Worm (Caenorhabditis elegans): Measurements from ENCODE around the gene pkhm-2.
A peak's percentile ranks its signal among the peaks of the same experiment; 100 is the strongest.

The pkhm-2 gene

DNA sequence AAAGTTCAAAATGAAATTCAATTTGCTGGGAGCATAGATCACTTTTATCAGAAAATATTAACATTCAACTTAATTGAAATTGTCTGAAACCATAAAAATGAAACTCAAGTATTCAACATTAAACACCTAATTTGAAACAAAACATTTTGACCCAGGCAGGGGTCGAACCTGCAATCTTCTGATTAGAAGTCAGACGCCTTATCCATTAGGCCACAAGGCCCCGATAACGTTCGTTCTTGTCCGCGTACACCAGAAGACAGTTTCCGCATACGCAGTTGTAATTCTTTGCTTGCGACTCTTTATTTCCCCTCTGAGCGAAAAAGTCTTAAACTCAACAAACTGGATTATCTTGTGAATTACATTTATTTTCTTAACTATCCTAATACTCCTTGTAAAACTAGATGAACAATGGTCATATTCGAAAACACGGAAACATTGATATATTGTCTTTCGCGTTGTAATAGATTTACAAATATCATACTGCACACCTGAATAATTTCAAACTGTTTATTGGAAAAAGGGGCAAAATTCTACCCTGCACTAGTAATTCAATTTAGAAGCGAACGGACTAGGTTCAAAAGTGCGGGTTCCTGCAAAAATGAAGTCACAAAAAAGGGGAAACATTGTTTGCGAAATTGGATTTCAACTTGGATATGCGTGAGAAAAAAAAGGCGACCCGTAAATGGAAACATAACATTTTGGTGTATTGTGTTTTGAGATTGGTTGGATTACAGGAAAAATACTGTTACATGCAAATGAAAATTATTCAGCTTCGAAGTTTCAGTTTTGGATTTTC is 34.7 kb downstream of the pkhm-2 start:
- TF ChIP-seq unc-62 (GFP tag; optimal IDR thresholded peaks at IDR 0.05) (no peak), sea-2 (GFP tag; optimal IDR thresholded peaks at IDR 0.05) (no peak), tbx-2 (tag; optimal IDR thresholded peaks at IDR 0.05) (no peak), nhr-77 (tag; optimal IDR thresholded peaks at IDR 0.05) (no peak), nfya-1 (tag; optimal IDR thresholded peaks at IDR 0.05; ENCODE audit: insufficient read depth) (peak; percentile 6), ama-1 (optimal IDR thresholded peaks at IDR 0.05) (no peak), pqm-1 (tag; optimal IDR thresholded peaks at IDR 0.05) (peak; percentile 6), nhr-43 (tag; optimal IDR thresholded peaks at IDR 0.05; ENCODE audit: poor library complexity, severe bottlenecking) (peak; percentile 63), zag-1 (tag; optimal IDR thresholded peaks at IDR 0.05) (no peak), jun-1 (tag; optimal IDR thresholded peaks at IDR 0.05) (no peak), nhr-23 (tag; optimal IDR thresholded peaks at IDR 0.05) (no peak), fos-1 (tag; optimal IDR thresholded peaks at IDR 0.05) (no peak), mml-1 (tag; optimal IDR thresholded peaks at IDR 0.05) (no peak), hmg-11 (tag; optimal IDR thresholded peaks at IDR 0.05) (no peak)

DNA sequence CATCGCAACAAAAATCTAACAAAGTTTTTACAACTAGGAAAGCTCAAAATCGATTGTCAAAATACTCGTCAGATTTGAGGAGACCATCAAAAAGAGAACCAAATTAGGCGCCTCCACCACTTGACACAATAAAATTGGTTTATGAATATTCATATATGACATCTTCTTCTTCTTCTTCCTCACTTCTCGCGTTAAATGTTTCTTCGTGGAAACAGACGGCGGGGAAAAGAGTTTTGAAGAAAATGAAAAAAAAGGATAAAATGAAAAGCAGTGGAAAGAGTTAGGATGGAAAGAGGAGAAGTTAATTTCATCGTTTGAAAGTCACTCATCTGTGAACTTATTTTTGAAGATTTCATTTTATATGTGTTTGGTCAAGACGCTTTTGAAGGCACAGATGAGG is 46.3 kb downstream of the pkhm-2 start:
- no peak for TF ChIP-seq nhr-11 (tag; optimal IDR thresholded peaks at IDR 0.05)
- no peak for TF ChIP-seq nhr-67 (tag; optimal IDR thresholded peaks at IDR 0.05)
- TF ChIP-seq lin-39 (tag; optimal IDR thresholded peaks at IDR 0.05) = no peak

DNA sequence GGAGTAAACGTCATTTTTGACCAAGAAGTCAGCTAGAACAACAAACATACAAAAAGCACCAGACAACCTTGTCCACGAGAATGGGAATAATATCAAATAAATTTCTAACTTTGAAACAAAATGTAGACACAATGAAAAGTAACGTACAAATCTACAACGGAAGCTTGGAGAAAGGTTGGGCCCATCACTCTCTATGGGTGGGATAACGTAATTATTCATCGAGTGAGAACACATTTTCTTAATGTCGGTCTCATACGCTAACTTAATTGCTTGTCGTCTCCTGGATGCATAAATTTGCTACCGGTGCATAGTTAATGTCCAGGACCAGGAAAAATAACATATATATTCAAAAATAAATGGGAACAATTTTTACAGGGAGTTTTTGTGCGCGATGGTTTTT is 48.1 kb downstream of the pkhm-2 start:
- no peak for TF ChIP-seq nhr-11 (tag; optimal IDR thresholded peaks at IDR 0.05)
- no peak for TF ChIP-seq ztf-11 (tag; optimal IDR thresholded peaks at IDR 0.05)
- no peak for TF ChIP-seq ceh-9 (tag; optimal IDR thresholded peaks at IDR 0.05)
- TF ChIP-seq pha-4 (tag; optimal IDR thresholded peaks at IDR 0.05) = no peak
- no peak for TF ChIP-seq elt-3 (tag; optimal IDR thresholded peaks at IDR 0.05)
- TF ChIP-seq lin-15B (tag; optimal IDR thresholded peaks at IDR 0.05) = no peak

DNA sequence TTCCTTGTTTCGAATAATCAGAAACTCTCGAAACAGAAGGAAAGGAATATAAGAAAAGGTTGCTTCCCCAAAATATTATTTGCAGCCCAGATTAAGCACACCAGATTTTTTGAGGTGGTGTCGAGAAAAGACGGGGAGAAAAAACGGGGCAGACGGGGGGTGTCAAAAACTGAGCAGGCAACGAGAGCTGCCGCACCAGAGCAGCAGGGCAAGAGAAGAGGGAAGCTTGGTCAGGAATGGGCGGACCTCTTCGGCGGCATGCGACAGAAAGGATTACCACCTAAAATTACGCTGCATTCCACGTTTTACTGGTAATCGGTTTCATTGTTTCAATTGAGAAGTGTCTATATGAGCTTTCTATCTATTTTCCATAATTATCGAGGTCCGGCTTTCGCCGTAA is 49.2 kb downstream of the pkhm-2 start:
- TF ChIP-seq daf-12 (tag; optimal IDR thresholded peaks at IDR 0.05) (no peak), skn-1 (tag; optimal IDR thresholded peaks at IDR 0.05) (no peak), fos-1 (tag; optimal IDR thresholded peaks at IDR 0.05) (no peak), nhr-25 (tag; optimal IDR thresholded peaks at IDR 0.05) (no peak), aly-2 (tag; optimal IDR thresholded peaks at IDR 0.05) (no peak), nhr-11 (tag; optimal IDR thresholded peaks at IDR 0.05) (no peak), eor-1 (tag; optimal IDR thresholded peaks at IDR 0.05) (no peak), elt-2 (tag; optimal IDR thresholded peaks at IDR 0.05) (no peak), ZK546.5 (tag; optimal IDR thresholded peaks at IDR 0.05) (no peak), jun-1 (tag; optimal IDR thresholded peaks at IDR 0.05) (no peak), pqm-1 (tag; optimal IDR thresholded peaks at IDR 0.05) (no peak), fkh-10 (GFP tag; optimal IDR thresholded peaks at IDR 0.05) (no peak), lin-39 (tag; optimal IDR thresholded peaks at IDR 0.05) (no peak), snpc-4 (tag; optimal IDR thresholded peaks at IDR 0.05) (no peak), fkh-2 (tag; optimal IDR thresholded peaks at IDR 0.05) (no peak), R02D3.7 (tag; optimal IDR thresholded peaks at IDR 0.05) (no peak), nhr-28 (tag; optimal IDR thresholded peaks at IDR 0.05) (no peak)

DNA sequence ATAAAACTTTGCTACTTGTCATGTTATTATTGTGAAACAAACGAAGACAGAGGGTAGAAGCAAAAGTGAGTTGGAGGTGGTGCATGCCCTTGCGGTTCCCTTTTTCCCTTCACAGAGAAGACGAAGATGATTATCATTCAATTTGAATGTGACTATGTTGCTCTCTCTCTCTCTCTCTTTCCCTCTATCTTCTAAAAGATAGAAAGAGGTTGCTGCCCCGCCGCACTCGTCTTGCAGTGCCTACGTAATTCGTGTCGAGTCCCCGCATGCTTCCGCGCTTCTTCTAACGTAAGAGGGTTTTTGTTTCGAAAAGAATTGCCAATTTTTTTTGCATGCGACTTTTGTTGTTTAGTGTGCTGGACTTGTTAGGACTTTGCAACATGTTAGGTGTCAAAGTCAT is 53.1 kb downstream of the pkhm-2 start:
- TF ChIP-seq lin-39 (tag; optimal IDR thresholded peaks at IDR 0.05) (no peak), nhr-237 (tag; optimal IDR thresholded peaks at IDR 0.05) (no peak), fkh-2 (tag; optimal IDR thresholded peaks at IDR 0.05) (no peak), fkh-10 (GFP tag; optimal IDR thresholded peaks at IDR 0.05) (peak; percentile 83)

Measured in whole organism, L3 larva.